Fruit fly (Drosophila melanogaster) whole organism, pupa: ENCODE measurements around the gene CG4669.

Experiments
- CG10348 ChIP-seq: fragments of 200-800 bp; sonication (Bioruptor generic); IDR thresholded peaks from 2 replicates; pipeline ENCODE4 v1.3.6; 2022; ENCODE audit warnings: missing biosample characterization, missing genetic modification characterization
- CG12605 ChIP-seq: fragments of 200-800 bp; sonication (Bioruptor generic); IDR thresholded peaks from 2 replicates; pipeline ENCODE4 v1.3.6; 2022; ENCODE audit warnings: missing biosample characterization, missing genetic modification characterization
- CG13204 ChIP-seq: fragments of 200-800 bp; sonication (Bioruptor generic); optimal IDR thresholded peaks from 2 replicates; lab custom pipeline; 2018; ENCODE audit warnings: missing biosample characterization, mild to moderate bottlenecking, missing genetic modification characterization, moderate library complexity
- CG14655 ChIP-seq: fragments of 200-800 bp; sonication (Bioruptor generic); optimal IDR thresholded peaks from 3 replicates; lab custom pipeline; 2017; ENCODE audit warnings: mild to moderate bottlenecking, missing biosample characterization, missing genetic modification reagents, missing genetic modification characterization
- CG15710 ChIP-seq: fragments of 200-800 bp; sonication (Bioruptor generic); optimal IDR thresholded peaks from 2 replicates; lab custom pipeline; 2018; ENCODE audit warnings: missing biosample characterization, mild to moderate bottlenecking, missing genetic modification characterization, moderate library complexity
- CG17806 ChIP-seq: fragments of 200-800 bp; sonication (Bioruptor generic); optimal IDR thresholded peaks from 2 replicates; lab custom pipeline; 2018; ENCODE audit warnings: missing biosample characterization, mild to moderate bottlenecking, missing genetic modification characterization, moderate library complexity
- CG32121 ChIP-seq: fragments of 200-800 bp; sonication (Bioruptor generic); IDR thresholded peaks from 2 replicates; pipeline ENCODE4 v1.3.6; 2022; ENCODE audit warnings: missing biosample characterization, missing genetic modification characterization
- CG34367 ChIP-seq: fragments of 200-800 bp; sonication (Bioruptor generic); optimal IDR thresholded peaks from 2 replicates; lab custom pipeline; 2018; ENCODE audit warnings: missing biosample characterization, mild to moderate bottlenecking, missing genetic modification characterization
- CG4496 ChIP-seq: fragments of 200-800 bp; sonication (Bioruptor generic); IDR thresholded peaks from 3 replicates; pipeline ENCODE4 v1.3.6; 2022; ENCODE audit warnings: missing biosample characterization, missing genetic modification characterization
- CG8159 ChIP-seq: fragments of 200-800 bp; sonication (Bioruptor generic); optimal IDR thresholded peaks from 3 replicates; lab custom pipeline; 2018; ENCODE audit warnings: missing biosample characterization, mild to moderate bottlenecking, missing genetic modification characterization, moderate library complexity
- CG8301 ChIP-seq: fragments of 200-800 bp; sonication (Bioruptor generic); optimal IDR thresholded peaks from 2 replicates; lab custom pipeline; 2018; ENCODE audit warnings: missing biosample characterization, mild to moderate bottlenecking, missing genetic modification characterization
- CG9948 ChIP-seq: fragments of 200-800 bp; sonication (Bioruptor generic); optimal IDR thresholded peaks from 2 replicates; lab custom pipeline; 2018; ENCODE audit warnings: missing biosample characterization, mild to moderate bottlenecking, missing genetic modification characterization, moderate library complexity
- D1 ChIP-seq: fragments of 200-800 bp; sonication (Bioruptor generic); optimal IDR thresholded peaks from 2 replicates; lab custom pipeline; 2018; ENCODE audit warnings: missing biosample characterization, mild to moderate bottlenecking, missing genetic modification characterization, moderate library complexity
- EcR ChIP-seq: fragments of 200-800 bp; sonication (Bioruptor generic); optimal IDR thresholded peaks from 3 replicates; lab custom pipeline; 2019; ENCODE audit warnings: missing biosample characterization, missing genetic modification characterization, mild to moderate bottlenecking, moderate library complexity, missing genetic modification reagents
- Ets98B ChIP-seq: fragments of 200-800 bp; sonication (Bioruptor generic); IDR thresholded peaks from 2 replicates; pipeline ENCODE4 v1.3.6; 2022; ENCODE audit warnings: missing biosample characterization, missing genetic modification characterization
- Pif1A ChIP-seq: fragments of 200-800 bp; sonication (Bioruptor generic); optimal IDR thresholded peaks from 3 replicates; lab custom pipeline; 2016; ENCODE audit warnings: missing biosample characterization, missing genetic modification characterization
- Pif1B ChIP-seq: fragments of 200-800 bp; sonication (Bioruptor generic); optimal IDR thresholded peaks from 3 replicates; lab custom pipeline; 2016; ENCODE audit warnings: missing biosample characterization, missing genetic modification characterization
- Snoo ChIP-seq: fragments of 200-800 bp; sonication (Bioruptor generic); optimal IDR thresholded peaks from 3 replicates; lab custom pipeline; 2017; ENCODE audit warnings: missing biosample characterization, mild to moderate bottlenecking, missing genetic modification characterization, inconsistent platforms
- fd96Ca ChIP-seq: fragments of 200-800 bp; sonication (Bioruptor generic); IDR thresholded peaks from 3 replicates; pipeline ENCODE4 v1.3.6; 2022; ENCODE audit warnings: missing biosample characterization, missing genetic modification characterization
- gl ChIP-seq: fragments of 200-800 bp; sonication (Bioruptor generic); optimal IDR thresholded peaks from 2 replicates; lab custom pipeline; 2018; ENCODE audit warnings: missing biosample characterization, mild to moderate bottlenecking, missing genetic modification characterization
- rn ChIP-seq: fragments of 200-800 bp; sonication (Bioruptor generic); IDR thresholded peaks from 2 replicates; pipeline ENCODE4 v1.3.6; 2022; ENCODE audit warnings: missing biosample characterization, missing genetic modification characterization

Gene CG4669

DNA sequence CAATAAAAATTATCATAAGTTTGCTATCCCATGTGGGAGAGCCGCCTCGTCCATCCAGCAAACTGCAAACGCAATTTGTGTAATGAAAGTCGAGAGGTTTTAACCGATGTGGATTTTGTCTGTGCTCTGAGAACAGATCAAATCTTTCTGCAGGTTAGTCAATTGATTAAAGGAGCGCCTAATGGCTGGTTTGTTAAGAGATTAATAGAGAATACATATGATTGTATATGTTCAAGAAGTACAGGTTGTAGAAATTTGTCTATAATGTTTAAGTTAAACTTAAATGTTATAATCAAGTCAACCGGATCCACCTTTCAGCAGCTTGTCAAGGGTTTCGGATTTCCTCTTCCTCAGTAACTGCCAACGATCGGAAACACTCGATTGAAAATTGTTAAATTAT is at the start of gene CG4669:
TSS of gene CG4669 (plus strand) at position 301 of the 400 bp plus-strand sequence.
- TF ChIP-seq Pif1A = no peak
- no peak for TF ChIP-seq EcR (GFP tag; lab: Kevin White, UChicago)
- TF ChIP-seq CG9948 (tag; lab: Kevin White, UChicago) = no peak
- TF ChIP-seq CG17806 (tag; lab: Kevin White, UChicago) = no peak
- TF ChIP-seq CG34367 (tag; lab: Kevin White, UChicago) = no peak
- TF ChIP-seq Snoo = no peak
- no peak for TF ChIP-seq CG15710 (tag; lab: Kevin White, UChicago)
- TF ChIP-seq Ets98B (GFP tag; lab: Robert Waterston, UW) = no peak
- no peak for TF ChIP-seq CG8301 (tag; lab: Kevin White, UChicago)

DNA sequence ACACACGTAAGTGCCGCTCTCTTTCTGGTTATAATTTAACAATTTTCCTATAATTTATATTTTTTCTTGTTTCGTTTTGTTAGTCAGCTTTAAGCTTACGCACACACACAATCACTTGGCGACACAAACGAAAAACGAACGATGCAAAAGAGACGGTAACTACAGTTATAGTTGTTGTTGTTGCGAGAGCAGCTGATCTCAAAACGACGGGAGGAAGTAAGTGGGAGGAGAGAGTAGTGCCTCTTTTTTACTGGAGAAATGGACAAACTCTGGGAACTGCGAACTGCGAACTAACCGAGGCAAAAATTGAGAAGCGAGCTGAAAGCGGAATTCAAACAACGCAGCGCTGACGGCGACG is 49.8 kb upstream of the CG4669 start:
- TF ChIP-seq CG4496 = no peak; the same call in 2 of the 3 replicates
- peak; percentile 49 for TF ChIP-seq EcR (GFP tag; lab: Kevin White, UChicago)
- TF ChIP-seq CG14655 (GFP tag; lab: Kevin White, UChicago) = no peak
- TF ChIP-seq Pif1A = peak; percentile 22
- TF ChIP-seq CG12605 (GFP tag; lab: Robert Waterston, UW) = 0 out of 2 replicates have a peak, but pooled peaks have one; percentile 7
- TF ChIP-seq CG8159 (tag; lab: Kevin White, UChicago) = peak; percentile 20
- TF ChIP-seq Ets98B (GFP tag; lab: Robert Waterston, UW) = no peak
- TF ChIP-seq CG34367 (tag; lab: Kevin White, UChicago) = no peak

DNA sequence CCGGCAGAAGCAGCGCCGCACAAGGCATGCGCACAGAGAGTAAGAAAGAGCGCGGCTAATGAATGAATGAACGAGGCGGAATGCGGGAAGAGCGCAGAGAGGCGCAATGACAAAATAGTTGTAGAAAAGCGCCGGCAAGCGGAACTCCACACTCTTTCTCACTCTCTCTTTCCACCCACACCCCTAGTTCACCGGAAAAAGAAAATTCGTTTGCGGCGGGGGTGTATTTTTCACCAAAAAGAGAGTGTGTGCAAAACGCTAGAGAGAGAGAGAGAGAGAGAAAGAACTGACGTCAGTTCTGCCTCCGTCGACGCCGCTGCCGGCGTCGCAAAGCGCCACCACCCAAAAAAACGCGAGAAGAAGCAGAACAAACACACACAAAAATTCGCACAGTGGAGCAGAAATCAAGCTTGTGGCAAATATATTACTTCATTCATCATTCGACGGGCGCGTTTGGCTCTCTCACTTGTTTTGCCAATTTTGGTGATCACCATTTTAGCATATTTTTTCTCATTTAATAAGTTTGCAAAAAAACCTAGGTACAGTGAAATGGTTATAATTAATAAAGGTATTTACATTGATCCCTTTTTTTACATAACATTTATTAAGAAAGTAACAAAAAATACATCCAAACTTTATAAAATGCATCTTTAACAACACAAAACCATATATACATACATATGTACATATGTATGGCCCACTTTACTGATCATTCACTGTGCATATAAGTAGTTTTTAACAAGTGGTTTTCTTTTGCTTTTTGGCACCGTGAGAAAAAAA is 49.2 kb upstream of the CG4669 start:
- TF ChIP-seq EcR (GFP tag; lab: Kevin White, UChicago) = no peak
- TF ChIP-seq CG10348 (GFP tag; lab: Robert Waterston, UW) = no peak
- no peak for TF ChIP-seq CG8301 (tag; lab: Kevin White, UChicago)
- 0 out of 3 replicates have a peak, but pooled peaks have one; percentile 39 for TF ChIP-seq fd96Ca (GFP tag; lab: Robert Waterston, UW)
- TF ChIP-seq CG32121 (GFP tag; lab: Robert Waterston, UW) = 0 out of 2 replicates have a peak, but pooled peaks have one; percentile 8
- no peak for TF ChIP-seq rn (GFP tag; lab: Robert Waterston, UW)
- TF ChIP-seq gl (tag; lab: Kevin White, UChicago) = no peak
- no peak for TF ChIP-seq CG9948 (tag; lab: Kevin White, UChicago)
- peak; percentile 5 for TF ChIP-seq Pif1B (GFP tag; lab: Kevin White, UChicago)
- no peak for TF ChIP-seq CG34367 (tag; lab: Kevin White, UChicago)
- no peak for TF ChIP-seq D1 (tag; lab: Kevin White, UChicago)
- TF ChIP-seq Ets98B (GFP tag; lab: Robert Waterston, UW) = peak; percentile 40; the same call in 1 of the 2 replicates
- TF ChIP-seq CG4496 = peak; percentile 50; the same call in 1 of the 3 replicates
- no peak for TF ChIP-seq CG15710 (tag; lab: Kevin White, UChicago)
- no peak for TF ChIP-seq CG13204 (GFP tag; lab: Kevin White, UChicago)
- TF ChIP-seq CG17806 (tag; lab: Kevin White, UChicago) = no peak
- no peak for TF ChIP-seq Snoo
- TF ChIP-seq CG12605 (GFP tag; lab: Robert Waterston, UW) = 0 out of 2 replicates have a peak, but pooled peaks have one; percentile 8
- peak; percentile 17 for TF ChIP-seq CG14655 (GFP tag; lab: Kevin White, UChicago)
- no peak for TF ChIP-seq Pif1A
- TF ChIP-seq CG8159 (tag; lab: Kevin White, UChicago) = no peak

DNA sequence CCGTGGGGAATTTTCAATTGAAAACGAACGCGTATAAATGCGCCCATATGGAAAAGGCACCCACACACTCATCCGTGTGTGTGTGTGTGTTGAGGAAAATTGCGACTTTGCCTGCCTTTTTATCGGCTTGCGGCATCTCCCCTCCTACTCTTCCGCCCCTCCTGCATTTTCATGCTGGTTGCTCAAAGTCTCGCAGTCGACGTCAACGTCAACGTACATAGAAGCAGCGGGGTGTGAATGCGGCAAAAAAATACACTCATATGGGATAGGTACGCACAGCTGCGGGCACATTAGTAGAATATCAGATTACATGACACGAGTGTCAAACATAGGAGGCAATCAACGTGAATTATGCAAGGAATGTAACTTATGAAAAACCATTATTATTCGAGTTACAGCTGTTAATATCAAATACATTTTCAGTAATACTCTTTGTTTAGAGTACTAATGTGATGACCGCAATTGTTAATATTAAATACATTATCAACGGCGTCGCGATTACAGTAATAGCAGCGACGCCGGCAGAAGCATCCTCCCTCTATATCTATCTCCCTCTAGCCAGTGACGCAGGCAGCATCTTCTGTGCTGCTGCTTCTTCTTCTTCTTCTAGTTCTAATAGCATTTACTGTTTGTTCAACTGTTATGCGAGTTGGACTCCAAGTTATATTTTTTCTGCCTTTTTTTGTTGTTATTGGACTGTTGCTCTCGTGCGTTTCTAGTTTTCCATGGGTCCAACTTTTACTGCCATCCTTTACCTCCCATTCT is 47.3 kb upstream of the CG4669 start:
- TF ChIP-seq EcR (GFP tag; lab: Kevin White, UChicago) = no peak
- TF ChIP-seq CG12605 (GFP tag; lab: Robert Waterston, UW) = peak; percentile 88
- peak; percentile 52 for TF ChIP-seq CG13204 (GFP tag; lab: Kevin White, UChicago)
- TF ChIP-seq D1 (tag; lab: Kevin White, UChicago) = no peak
- peak; percentile 95 for TF ChIP-seq fd96Ca (GFP tag; lab: Robert Waterston, UW)
- TF ChIP-seq CG15710 (tag; lab: Kevin White, UChicago) = peak; percentile 84
- TF ChIP-seq CG34367 (tag; lab: Kevin White, UChicago) = peak; percentile 87
- peak; percentile 96 for TF ChIP-seq CG4496
- peak; percentile 93 for TF ChIP-seq CG32121 (GFP tag; lab: Robert Waterston, UW)
- TF ChIP-seq CG14655 (GFP tag; lab: Kevin White, UChicago) = peak; percentile 96
- peak; percentile 91 for TF ChIP-seq CG9948 (tag; lab: Kevin White, UChicago)
- peak; percentile 88 for TF ChIP-seq CG17806 (tag; lab: Kevin White, UChicago)
- peak; percentile 97 for TF ChIP-seq CG8301 (tag; lab: Kevin White, UChicago)
- TF ChIP-seq Ets98B (GFP tag; lab: Robert Waterston, UW) = peak; percentile 94
- peak; percentile 74 for TF ChIP-seq gl (tag; lab: Kevin White, UChicago)
- peak; percentile 88 for TF ChIP-seq CG8159 (tag; lab: Kevin White, UChicago)
- TF ChIP-seq Snoo = peak; percentile 75
- TF ChIP-seq Pif1A = peak; percentile 92
- peak; percentile 82 for TF ChIP-seq Pif1B (GFP tag; lab: Kevin White, UChicago)
- TF ChIP-seq rn (GFP tag; lab: Robert Waterston, UW) = peak; percentile 83
- TF ChIP-seq CG10348 (GFP tag; lab: Robert Waterston, UW) = peak; percentile 73

DNA sequence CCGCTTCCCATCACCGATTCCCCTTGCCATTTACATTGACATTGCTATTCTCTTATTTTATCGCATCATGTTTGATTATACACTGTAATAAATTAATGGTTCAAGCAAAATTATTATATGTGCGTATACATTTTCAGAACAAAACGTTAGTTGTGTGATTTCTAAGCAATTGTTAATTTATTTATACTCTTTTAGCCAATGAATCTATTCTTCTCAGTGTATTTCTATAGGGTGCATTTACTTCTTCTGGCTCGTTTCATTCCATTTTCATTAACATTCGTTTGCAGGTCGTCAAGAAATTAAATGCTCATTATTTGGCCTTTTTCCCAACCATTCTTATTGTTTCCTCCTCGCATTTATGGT is 46.7 kb upstream of the CG4669 start:
- peak; percentile 60 for TF ChIP-seq CG8159 (tag; lab: Kevin White, UChicago)
- peak; percentile 49 for TF ChIP-seq CG34367 (tag; lab: Kevin White, UChicago)
- peak; percentile 44; the same call in 1 of the 2 replicates for TF ChIP-seq CG32121 (GFP tag; lab: Robert Waterston, UW)
- TF ChIP-seq gl (tag; lab: Kevin White, UChicago) = no peak
- TF ChIP-seq Ets98B (GFP tag; lab: Robert Waterston, UW) = peak; percentile 74
- TF ChIP-seq Pif1A = peak; percentile 32
- no peak for TF ChIP-seq CG10348 (GFP tag; lab: Robert Waterston, UW)
- peak; percentile 61 for TF ChIP-seq CG14655 (GFP tag; lab: Kevin White, UChicago)
- no peak for TF ChIP-seq EcR (GFP tag; lab: Kevin White, UChicago)
- TF ChIP-seq D1 (tag; lab: Kevin White, UChicago) = no peak
- TF ChIP-seq CG13204 (GFP tag; lab: Kevin White, UChicago) = no peak
- TF ChIP-seq CG4496 = peak; percentile 84
- TF ChIP-seq CG8301 (tag; lab: Kevin White, UChicago) = peak; percentile 74
- peak; percentile 60 for TF ChIP-seq CG9948 (tag; lab: Kevin White, UChicago)
- peak; percentile 48; the same call in 1 of the 2 replicates for TF ChIP-seq rn (GFP tag; lab: Robert Waterston, UW)
- no peak for TF ChIP-seq Snoo
- peak; percentile 74 for TF ChIP-seq CG17806 (tag; lab: Kevin White, UChicago)
- TF ChIP-seq fd96Ca (GFP tag; lab: Robert Waterston, UW) = no peak
- TF ChIP-seq Pif1B (GFP tag; lab: Kevin White, UChicago) = peak; percentile 10
- TF ChIP-seq CG12605 (GFP tag; lab: Robert Waterston, UW) = peak; percentile 46; the same call in 1 of the 2 replicates
- peak; percentile 49 for TF ChIP-seq CG15710 (tag; lab: Kevin White, UChicago)
